Worm (Caenorhabditis elegans) whole organism, L2 larva: ENCODE results near the gene nlp-55.

Source experiments
- ZK546.5 ChIP-seq: sonication (generic microtip); optimal IDR thresholded peaks from 2 replicates; lab custom pipeline; 2017; ENCODE audit warnings: missing biosample characterization, missing genetic modification characterization
- egl-27 ChIP-seq: sonication (generic microtip); optimal IDR thresholded peaks from 3 replicates; lab custom pipeline; 2017; ENCODE audit warnings: missing biosample characterization, missing genetic modification reagents, missing genetic modification characterization
- nhr-10 ChIP-seq: sonication (generic microtip); optimal IDR thresholded peaks from 2 replicates; lab custom pipeline; 2017; ENCODE audit warnings: missing biosample characterization, missing genetic modification characterization
- snpc-4 ChIP-seq: fragments of 150-350 bp; optimal IDR thresholded peaks from 2 replicates; lab custom pipeline; 2014; ENCODE audit warnings: missing biosample characterization, missing genetic modification characterization
- ztf-11 ChIP-seq: sonication (generic microtip); optimal IDR thresholded peaks from 2 replicates; lab custom pipeline; 2017; ENCODE audit warnings: missing biosample characterization, missing genetic modification characterization

DNA sequence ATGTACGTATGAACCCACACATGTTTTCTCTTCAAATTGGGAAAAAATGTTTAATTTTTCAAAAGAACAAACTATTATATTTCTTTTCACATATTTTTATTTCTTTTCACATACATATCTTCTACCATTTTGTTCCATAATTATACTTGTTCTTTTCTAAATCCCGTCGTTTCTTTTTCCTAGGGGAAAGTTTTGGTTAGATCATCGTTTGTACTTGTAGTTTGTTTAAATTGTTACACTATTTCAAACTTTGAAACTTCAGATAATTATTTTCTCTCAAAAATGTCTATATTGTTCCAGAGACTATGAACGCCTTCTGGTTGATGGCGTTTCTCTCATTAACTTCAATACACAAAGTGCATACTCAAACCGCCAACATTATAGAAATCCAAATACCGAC lies 39.2 kb downstream of the nlp-55 start, which contains the start of gene F35C11.7:
- TF ChIP-seq ztf-11 (tag; lab: Kevin White, UChicago) (no peak), nhr-10 (no peak), snpc-4 (tag; lab: Kevin White, UChicago) (no peak), egl-27 (tag; lab: Kevin White, UChicago) (no peak), ZK546.5 (tag; lab: Kevin White, UChicago) (no peak)
